Fruit fly (Drosophila melanogaster) whole organism, embryonic: Measurements from ENCODE around the gene Dlip2.
A peak's percentile ranks its signal among the peaks of the same experiment; 100 is the strongest.

ENCODE experiments used
- Abd-B ChIP-seq: fragments of 200-800 bp; sonication (Bioruptor generic); optimal IDR thresholded peaks from 2 replicates; lab custom pipeline; 2018; ENCODE audit warnings: missing biosample characterization, mild to moderate bottlenecking, missing genetic modification characterization, moderate library complexity
- Aef1 ChIP-seq: fragments of 200-800 bp; sonication (Bioruptor generic); IDR thresholded peaks from 3 replicates; pipeline ENCODE4 v1.3.6; 2022; ENCODE audit warnings: missing biosample characterization, missing genetic modification characterization
- Atf6 ChIP-seq: fragments of 200-800 bp; sonication (Bioruptor generic); IDR thresholded peaks from 2 replicates; pipeline ENCODE4 v1.3.6; 2022; ENCODE audit warnings: missing biosample characterization, missing genetic modification characterization
- B-H2 ChIP-seq: fragments of 200-800 bp; sonication (Bioruptor generic); optimal IDR thresholded peaks from 2 replicates; lab custom pipeline; 2018; ENCODE audit warnings: missing biosample characterization, mild to moderate bottlenecking, missing genetic modification characterization
- BEAF-32 ChIP-seq: fragments of 200-800 bp; sonication (Bioruptor generic); optimal IDR thresholded peaks from 3 replicates; lab custom pipeline; 2017; ENCODE audit warnings: missing biosample characterization, missing genetic modification characterization, mild to moderate bottlenecking, moderate library complexity, missing genetic modification reagents
- CG10431 ChIP-seq: fragments of 200-800 bp; sonication (Bioruptor generic); optimal IDR thresholded peaks from 3 replicates; lab custom pipeline; 2018; ENCODE audit warnings: missing biosample characterization, mild to moderate bottlenecking, missing genetic modification characterization
- CG10462 ChIP-seq: fragments of 200-800 bp; sonication (Bioruptor generic); optimal IDR thresholded peaks from 2 replicates; lab custom pipeline; 2016; ENCODE audit warnings: missing biosample characterization, missing genetic modification characterization
- CG12219 ChIP-seq: fragments of 200-800 bp; sonication (Bioruptor generic); optimal IDR thresholded peaks from 3 replicates; lab custom pipeline; 2018; ENCODE audit warnings: missing biosample characterization, mild to moderate bottlenecking, missing genetic modification characterization
- CG13894 ChIP-seq: fragments of 200-800 bp; sonication (Bioruptor generic); optimal IDR thresholded peaks from 3 replicates; lab custom pipeline; 2018; ENCODE audit warnings: missing biosample characterization, mild to moderate bottlenecking, missing genetic modification characterization, moderate library complexity
- CG18764 ChIP-seq: fragments of 200-800 bp; sonication (Bioruptor generic); optimal IDR thresholded peaks from 3 replicates; lab custom pipeline; 2016; ENCODE audit warnings: missing biosample characterization, missing genetic modification characterization
- CG30403 ChIP-seq: fragments of 200-800 bp; sonication (Bioruptor generic); optimal IDR thresholded peaks from 3 replicates; lab custom pipeline; 2016; ENCODE audit warnings: missing biosample characterization, missing genetic modification characterization
- CG30431 ChIP-seq: fragments of 200-800 bp; sonication (Bioruptor generic); optimal IDR thresholded peaks from 2 replicates; lab custom pipeline; 2017; ENCODE audit warnings: missing biosample characterization, missing genetic modification characterization
- CG3838 ChIP-seq: fragments of 200-800 bp; sonication (Bioruptor generic); optimal IDR thresholded peaks from 3 replicates; lab custom pipeline; 2016; ENCODE audit warnings: missing biosample characterization, missing genetic modification characterization
- CG7786 ChIP-seq: fragments of 200-800 bp; sonication (Bioruptor generic); optimal IDR thresholded peaks from 2 replicates; lab custom pipeline; 2016; ENCODE audit warnings: missing biosample characterization, missing genetic modification characterization
- CG7987 ChIP-seq: fragments of 200-800 bp; sonication (Bioruptor generic); optimal IDR thresholded peaks from 2 replicates; lab custom pipeline; 2018; ENCODE audit warnings: missing biosample characterization, mild to moderate bottlenecking, missing genetic modification characterization, moderate library complexity
- CG8290 ChIP-seq, 3 experiments: fragments of 200-800 bp; sonication (Bioruptor generic); optimal IDR thresholded peaks; 2 replicates each; lab custom pipeline; 2016 to 2019; ENCODE audit warnings: missing biosample characterization in 3 of 3, missing genetic modification characterization in 3 of 3, mild to moderate bottlenecking in 2 of 3, moderate library complexity in 1 of 3
- CG8478 ChIP-seq: fragments of >200 bp; optimal IDR thresholded peaks from 2 replicates; lab custom pipeline; 2018
- CHES-1-like ChIP-seq: fragments of 200-800 bp; sonication (Bioruptor generic); optimal IDR thresholded peaks from 2 replicates; lab custom pipeline; 2016; ENCODE audit warnings: missing biosample characterization, missing genetic modification characterization
- Chrac-16 ChIP-seq: fragments of 200-800 bp; sonication (Bioruptor generic); optimal IDR thresholded peaks from 3 replicates; lab custom pipeline; 2016; ENCODE audit warnings: missing biosample characterization, missing genetic modification characterization
- H2.0 ChIP-seq: fragments of 200-800 bp; sonication (Bioruptor generic); IDR thresholded peaks from 2 replicates; pipeline ENCODE4 v1.3.6; 2022; ENCODE audit warnings: missing biosample characterization, missing genetic modification characterization
- HLH3B ChIP-seq: fragments of 200-800 bp; sonication (Bioruptor generic); IDR thresholded peaks from 2 replicates; pipeline ENCODE4 v1.3.6; 2022; ENCODE audit warnings: missing biosample characterization, missing genetic modification characterization
- Hr51 ChIP-seq, 2 experiments: fragments of 200-800 bp; sonication (Bioruptor generic); optimal IDR thresholded peaks; 2 replicates in 1 of 2; 3 replicates in 1 of 2; lab custom pipeline; 2016 to 2018; ENCODE audit warnings: missing biosample characterization in 2 of 2, missing genetic modification characterization in 2 of 2, mild to moderate bottlenecking in 1 of 2, moderate library complexity in 1 of 2
- MTF-1 ChIP-seq: fragments of 200-800 bp; sonication (Bioruptor generic); optimal IDR thresholded peaks from 2 replicates; lab custom pipeline; 2018; ENCODE audit warnings: missing biosample characterization, mild to moderate bottlenecking, missing genetic modification characterization, borderline replicate concordance
- Max ChIP-seq: fragments of 200-800 bp; sonication (Bioruptor generic); optimal IDR thresholded peaks from 2 replicates; lab custom pipeline; 2016; ENCODE audit warnings: missing biosample characterization, mild to moderate bottlenecking, missing genetic modification characterization
- Med ChIP-seq: fragments of 200-800 bp; sonication (Bioruptor generic); peaks from one replicate; lab custom pipeline; 2016; ENCODE audit warnings: missing biosample characterization, missing genetic modification characterization, mild to moderate bottlenecking, inconsistent platforms, moderate library complexity
- Neu2 ChIP-seq: fragments of 200-800 bp; sonication (Bioruptor generic); optimal IDR thresholded peaks from 3 replicates; lab custom pipeline; 2016; ENCODE audit warnings: missing biosample characterization, missing genetic modification characterization, borderline replicate concordance
- Ptx1 ChIP-seq: fragments of 200-800 bp; sonication (Bioruptor generic); IDR thresholded peaks from 2 replicates; pipeline ENCODE4 v1.3.6; 2022; ENCODE audit warnings: missing biosample characterization, missing genetic modification characterization
- Ravus ChIP-seq: fragments of 200-800 bp; sonication (Bioruptor generic); IDR thresholded peaks from 2 replicates; pipeline ENCODE4 v1.3.6; 2022; ENCODE audit warnings: missing biosample characterization, missing genetic modification characterization
- Spps ChIP-seq: fragments of 200-800 bp; sonication (Bioruptor generic); optimal IDR thresholded peaks from 2 replicates; lab custom pipeline; 2018; ENCODE audit warnings: missing biosample characterization, mild to moderate bottlenecking, missing genetic modification characterization
- YL-1 ChIP-seq: fragments of 200-800 bp; sonication (Bioruptor generic); optimal IDR thresholded peaks from 3 replicates; lab custom pipeline; 2017; ENCODE audit warnings: missing biosample characterization, mild to moderate bottlenecking, missing genetic modification characterization
- ash1 ChIP-seq: fragments of 200-800 bp; sonication (Bioruptor generic); optimal IDR thresholded peaks from 2 replicates; lab custom pipeline; 2018; ENCODE audit warnings: missing biosample characterization, mild to moderate bottlenecking, missing genetic modification characterization
- bcd ChIP-seq: fragments of 200-800 bp; sonication (Bioruptor generic); optimal IDR thresholded peaks from 2 replicates; lab custom pipeline; 2017; ENCODE audit warnings: missing biosample characterization, mild to moderate bottlenecking, missing genetic modification characterization
- cad ChIP-seq: fragments of >200 bp; optimal IDR thresholded peaks from 2 replicates; lab custom pipeline; 2017; ENCODE audit warnings: missing biosample characterization, missing genetic modification characterization
- da ChIP-seq: fragments of 200-800 bp; sonication (Bioruptor generic); optimal IDR thresholded peaks from 2 replicates; lab custom pipeline; 2016; ENCODE audit warnings: missing biosample characterization, missing genetic modification characterization
- dati ChIP-seq: fragments of 200-800 bp; sonication (Bioruptor generic); IDR thresholded peaks from 2 replicates; pipeline ENCODE4 v1.3.6; 2022; ENCODE audit warnings: missing biosample characterization, missing genetic modification characterization
- dimm ChIP-seq: fragments of 200-800 bp; sonication (Bioruptor generic); IDR thresholded peaks from 2 replicates; pipeline ENCODE4 v1.3.6; 2022; ENCODE audit warnings: missing biosample characterization, missing genetic modification characterization
- dmrt99B ChIP-seq: fragments of 200-800 bp; sonication (Bioruptor generic); optimal IDR thresholded peaks from 2 replicates; lab custom pipeline; 2018; ENCODE audit warnings: missing biosample characterization, mild to moderate bottlenecking, missing genetic modification characterization, moderate library complexity
- grn ChIP-seq: fragments of 200-800 bp; sonication (Bioruptor generic); optimal IDR thresholded peaks from 3 replicates; lab custom pipeline; 2017; ENCODE audit warnings: missing biosample characterization, missing genetic modification characterization
- lov ChIP-seq, 2 experiments: fragments of 200-800 bp in 1 of 2; fragments of >200 bp in 1 of 2; sonication (Bioruptor generic) in 1 of 2; IDR thresholded peaks in 1 of 2; optimal IDR thresholded peaks in 1 of 2; 2 replicates in 1 of 2; 3 replicates in 1 of 2; pipeline versions ENCODE4 v1.3.6 to Lab custom; 2017 to 2022; ENCODE audit warnings: missing biosample characterization in 1 of 2, missing genetic modification characterization in 1 of 2
- mirr ChIP-seq: fragments of 200-800 bp; sonication (Bioruptor generic); optimal IDR thresholded peaks from 3 replicates; lab custom pipeline; 2018; ENCODE audit warnings: missing biosample characterization, mild to moderate bottlenecking, missing genetic modification characterization
- onecut ChIP-seq: fragments of 200-800 bp; sonication (Bioruptor generic); IDR thresholded peaks from 2 replicates; pipeline ENCODE4 v1.3.6; 2022; ENCODE audit warnings: missing biosample characterization, missing genetic modification characterization
- phol ChIP-seq: fragments of 200-800 bp; sonication (Bioruptor generic); optimal IDR thresholded peaks from 3 replicates; lab custom pipeline; 2018; ENCODE audit warnings: missing biosample characterization, mild to moderate bottlenecking, missing genetic modification characterization, moderate library complexity
- pros ChIP-seq: fragments of 200-800 bp; sonication (Bioruptor generic); optimal IDR thresholded peaks from 3 replicates; lab custom pipeline; 2019; ENCODE audit warnings: missing biosample characterization, mild to moderate bottlenecking, missing genetic modification characterization, moderate library complexity
- ranshi ChIP-seq: fragments of 200-800 bp; sonication (Bioruptor generic); IDR thresholded peaks from 2 replicates; pipeline ENCODE4 v1.3.6; 2022; ENCODE audit warnings: missing biosample characterization, missing genetic modification characterization
- salm ChIP-seq: fragments of 200-800 bp; sonication (Bioruptor generic); optimal IDR thresholded peaks from 2 replicates; lab custom pipeline; 2018; ENCODE audit warnings: missing biosample characterization, mild to moderate bottlenecking, missing genetic modification characterization
- sc ChIP-seq, 3 experiments: fragments of >200 bp in 2 of 3; fragments of 200-800 bp in 1 of 3; sonication (Bioruptor generic) in 1 of 3; optimal IDR thresholded peaks; 2 replicates in 2 of 3; 3 replicates in 1 of 3; lab custom pipeline; 2017; ENCODE audit warnings: mild to moderate bottlenecking in 1 of 3, missing biosample characterization in 1 of 3, missing genetic modification characterization in 1 of 3, missing genetic modification reagents in 1 of 3
- tll ChIP-seq, 2 experiments: fragments of 200-800 bp in 1 of 2; fragments of >200 bp in 1 of 2; sonication (Bioruptor generic) in 1 of 2; optimal IDR thresholded peaks; 2 replicates each; lab custom pipeline; 2017 to 2019; ENCODE audit warnings: missing biosample characterization in 2 of 2, missing genetic modification characterization in 2 of 2, mild to moderate bottlenecking in 1 of 2, moderate library complexity in 1 of 2
- tna ChIP-seq: fragments of 200-800 bp; sonication (Bioruptor generic); IDR thresholded peaks from 2 replicates; pipeline ENCODE4 v1.3.6; 2022; ENCODE audit warnings: missing biosample characterization, missing genetic modification characterization; ENCODE audit not compliant: partially characterized antibody
- trh ChIP-seq: fragments of 200-800 bp; sonication (Bioruptor generic); optimal IDR thresholded peaks from 2 replicates; lab custom pipeline; 2016; ENCODE audit warnings: missing biosample characterization, missing genetic modification characterization

The Dlip2 gene

DNA sequence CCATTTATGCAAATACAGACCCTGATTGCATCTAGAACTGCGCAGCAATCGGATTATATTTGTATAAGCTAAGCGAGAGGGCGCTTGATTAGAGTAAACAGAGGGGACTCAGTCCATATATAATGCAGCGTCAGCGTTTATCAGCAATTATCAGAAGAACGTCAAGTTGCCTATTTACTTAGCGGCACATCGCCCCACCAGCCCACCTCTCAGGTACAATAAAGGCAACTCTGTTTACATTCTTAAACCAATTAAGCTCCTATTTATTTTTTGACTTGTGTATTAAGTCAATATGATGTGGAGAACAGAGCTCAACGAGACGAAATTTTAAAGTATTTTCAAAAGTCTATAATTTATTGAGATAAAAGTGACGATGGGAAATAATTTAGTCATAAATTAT lies 19.5 kb upstream of the Dlip2 start (continued):
- TF ChIP-seq Max (GFP tag; lab: Kevin White, UChicago) (peak; percentile 89), phol (tag; lab: Kevin White, UChicago) (peak; percentile 42), Abd-B (GFP tag; lab: Kevin White, UChicago) (no peak), CG7987 (GFP tag; lab: Kevin White, UChicago) (peak; percentile 94), Aef1 (GFP tag; lab: Robert Waterston, UW) (peak; percentile 18; the same call in 1 of the 3 replicates), grn (GFP tag; lab: Kevin White, UChicago) (peak; percentile 89), mirr (GFP tag; lab: Kevin White, UChicago) (peak; percentile 59), bcd (peak; percentile 90), CHES-1-like (peak; percentile 32), dmrt99B (tag; lab: Kevin White, UChicago) (peak; percentile 85), Hr51 (GFP tag; optimal IDR thresholded peaks at IDR 0.05; lab: Kevin White, UChicago) (no peak), CG12219 (GFP tag; lab: Kevin White, UChicago) (no peak), sc (optimal IDR thresholded peaks at IDR 0.05; lab: Kevin White, UChicago) (no peak), sc (GFP tag; optimal IDR thresholded peaks at IDR 0.05; lab: Kevin White, UChicago) (peak; percentile 80), CG18764 (peak; percentile 92), H2.0 (GFP tag; lab: Robert Waterston, UW) (no peak; the same call in 1 of the 2 replicates), Atf6 (GFP tag; lab: Robert Waterston, UW) (no peak), lov (optimal IDR thresholded peaks at IDR 0.05; lab: Kevin White, UChicago) (no peak), lov (GFP tag; IDR thresholded peaks at IDR 0.05; lab: Robert Waterston, UW) (peak; percentile 85), B-H2 (GFP tag; lab: Kevin White, UChicago) (no peak), HLH3B (GFP tag; lab: Robert Waterston, UW) (peak; percentile 86; the same call in 1 of the 2 replicates), CG10431 (GFP tag; lab: Kevin White, UChicago) (peak; percentile 38), tll (GFP tag; optimal IDR thresholded peaks at IDR 0.05; lab: Kevin White, UChicago) (no peak), CG10462 (no peak), CG30403 (GFP tag; lab: Kevin White, UChicago) (peak; percentile 40), Chrac-16 (GFP tag; lab: Kevin White, UChicago) (no peak), CG30431 (GFP tag; lab: Kevin White, UChicago) (no peak), CG13894 (tag; lab: Kevin White, UChicago) (no peak), trh (GFP tag; lab: Kevin White, UChicago) (no peak), CG7786 (GFP tag; lab: Kevin White, UChicago) (no peak), salm (tag; lab: Kevin White, UChicago) (peak; percentile 85), CG8290 (GFP tag; optimal IDR thresholded peaks at IDR 0.05; lab: Kevin White, UChicago) (peak; percentile 92), CG8290 (tag; optimal IDR thresholded peaks at IDR 0.05; lab: Kevin White, UChicago) (peak in 1 of 2 experiments; percentile 8), Neu2 (GFP tag; lab: Kevin White, UChicago) (no peak), tna (GFP tag; lab: Robert Waterston, UW) (no peak), ranshi (peak; percentile 75), YL-1 (GFP tag; lab: Kevin White, UChicago) (no peak), ash1 (no peak), cad (GFP tag; lab: Kevin White, UChicago) (no peak), da (GFP tag; lab: Kevin White, UChicago) (no peak), CG3838 (no peak), Med (GFP tag; lab: Kevin White, UChicago) (peak; percentile 50), Ptx1 (GFP tag; lab: Robert Waterston, UW) (peak; percentile 50), MTF-1 (GFP tag; lab: Kevin White, UChicago) (peak; percentile 96), Ravus (GFP tag; lab: Robert Waterston, UW) (no peak), Spps (tag; lab: Kevin White, UChicago) (peak; percentile 79), dati (GFP tag; lab: Robert Waterston, UW) (0 out of 2 replicates have a peak, but pooled peaks have one; percentile 42), dimm (GFP tag; lab: Robert Waterston, UW) (no peak), BEAF-32 (GFP tag; lab: Kevin White, UChicago) (no peak), onecut (peak; percentile 89), CG8478 (lab: Kevin White, UChicago) (no peak), pros (GFP tag; lab: Kevin White, UChicago) (no peak)
